Worm (Caenorhabditis elegans) whole organism, L3 larva: Measurements from ENCODE around the gene R166.2.
"Not testable (repeated sequence)": the region's sequence is repeated elsewhere in the genome, so short reads cannot be mapped to it uniquely, and the experiment has no call there.

Source experiments
- R02D3.7 ChIP-seq: fragments of 150-350 bp; optimal IDR thresholded peaks from 2 replicates; lab custom pipeline; 2014; ENCODE audit warnings: missing biosample characterization, missing genetic modification characterization
- ZK546.5 ChIP-seq: sonication (generic microtip); optimal IDR thresholded peaks from 2 replicates; lab custom pipeline; 2017; ENCODE audit warnings: missing biosample characterization, missing genetic modification characterization
- aly-2 ChIP-seq: fragments of 150-350 bp; optimal IDR thresholded peaks from 2 replicates; lab custom pipeline; 2014; ENCODE audit warnings: missing biosample characterization, missing genetic modification characterization
- ama-1 ChIP-seq: fragments of 150-350 bp; optimal IDR thresholded peaks from 2 replicates; lab custom pipeline; 2018
- ceh-16 ChIP-seq: sonication (generic microtip); optimal IDR thresholded peaks from 2 replicates; lab custom pipeline; 2017; ENCODE audit warnings: missing biosample characterization, missing genetic modification characterization
- ceh-28 ChIP-seq: fragments of 150-350 bp; optimal IDR thresholded peaks from 2 replicates; lab custom pipeline; 2014; ENCODE audit warnings: missing biosample characterization, missing genetic modification reagents, missing genetic modification characterization
- ceh-82 ChIP-seq: fragments of 150-350 bp; optimal IDR thresholded peaks from 2 replicates; lab custom pipeline; 2014; ENCODE audit warnings: missing biosample characterization, missing genetic modification characterization
- ceh-9 ChIP-seq: sonication (generic microtip); optimal IDR thresholded peaks from 2 replicates; lab custom pipeline; 2018; ENCODE audit warnings: missing biosample characterization, missing genetic modification characterization
- daf-12 ChIP-seq: fragments of 150-350 bp; optimal IDR thresholded peaks from 2 replicates; lab custom pipeline; 2014; ENCODE audit warnings: missing biosample characterization, missing genetic modification reagents, missing genetic modification characterization
- egl-27 ChIP-seq: sonication (generic microtip); optimal IDR thresholded peaks from 4 replicates; lab custom pipeline; 2017; ENCODE audit warnings: missing biosample characterization, missing genetic modification reagents, missing genetic modification characterization
- egl-5 ChIP-seq: fragments of 150-350 bp; optimal IDR thresholded peaks from 2 replicates; lab custom pipeline; 2017; ENCODE audit warnings: missing biosample characterization, missing genetic modification reagents, missing genetic modification characterization, inconsistent platforms
- elt-1 ChIP-seq: fragments of 150-350 bp; optimal IDR thresholded peaks from 2 replicates; lab custom pipeline; 2014; ENCODE audit warnings: missing biosample characterization, missing genetic modification characterization
- elt-2 ChIP-seq: sonication (generic microtip); optimal IDR thresholded peaks from 2 replicates; lab custom pipeline; 2016; ENCODE audit warnings: missing genetic modification reagents, mild to moderate bottlenecking, missing genetic modification characterization, missing compliant biosample characterization
- eor-1 ChIP-seq, 2 experiments: fragments of 150-350 bp; optimal IDR thresholded peaks; 2 replicates each; lab custom pipeline; 2014 to 2018; ENCODE audit warnings: missing biosample characterization in 2 of 2, missing genetic modification characterization in 2 of 2
- fkh-10 ChIP-seq: sonication (generic microtip); optimal IDR thresholded peaks from 2 replicates; lab custom pipeline; 2017; ENCODE audit warnings: missing biosample characterization, missing genetic modification reagents, missing genetic modification characterization
- fkh-2 ChIP-seq: fragments of 150-350 bp; optimal IDR thresholded peaks from 2 replicates; lab custom pipeline; 2014; ENCODE audit warnings: missing biosample characterization, missing genetic modification reagents, missing genetic modification characterization
- hmg-11 ChIP-seq: sonication (generic microtip); optimal IDR thresholded peaks from 2 replicates; lab custom pipeline; 2016; ENCODE audit warnings: missing genetic modification characterization, missing compliant biosample characterization
- jun-1 ChIP-seq: fragments of 150-350 bp; optimal IDR thresholded peaks from 2 replicates; lab custom pipeline; 2014; ENCODE audit warnings: missing biosample characterization, missing genetic modification reagents, missing genetic modification characterization
- lin-15B ChIP-seq: fragments of 150-350 bp; optimal IDR thresholded peaks from 2 replicates; lab custom pipeline; 2014; ENCODE audit warnings: missing biosample characterization, missing genetic modification characterization
- lin-39 ChIP-seq: fragments of 150-350 bp; optimal IDR thresholded peaks from 2 replicates; lab custom pipeline; 2018; ENCODE audit warnings: missing biosample characterization, missing genetic modification reagents, missing genetic modification characterization
- mml-1 ChIP-seq: fragments of 150-350 bp; sonication (generic microtip); optimal IDR thresholded peaks from 3 replicates; lab custom pipeline; 2014; ENCODE audit warnings: missing biosample characterization, missing genetic modification characterization
- nfya-1 ChIP-seq: sonication (generic microtip); optimal IDR thresholded peaks from 2 replicates; lab custom pipeline; 2017; ENCODE audit warnings: missing genetic modification characterization, mild to moderate bottlenecking, missing compliant biosample characterization, antibody characterized with exemption, moderate library complexity; ENCODE audit not compliant: insufficient read depth
- nhr-11 ChIP-seq: fragments of 150-350 bp; optimal IDR thresholded peaks from 2 replicates; lab custom pipeline; 2014; ENCODE audit warnings: missing biosample characterization, missing genetic modification characterization
- nhr-23 ChIP-seq: fragments of 150-350 bp; optimal IDR thresholded peaks from 2 replicates; lab custom pipeline; 2014; ENCODE audit warnings: missing biosample characterization, missing genetic modification reagents, missing genetic modification characterization
- nhr-25 ChIP-seq: sonication (generic microtip); optimal IDR thresholded peaks from 2 replicates; lab custom pipeline; 2017; ENCODE audit warnings: missing biosample characterization, missing genetic modification characterization
- nhr-43 ChIP-seq: sonication (generic microtip); optimal IDR thresholded peaks from 2 replicates; lab custom pipeline; 2016; ENCODE audit warnings: mild to moderate bottlenecking, missing genetic modification characterization, missing compliant biosample characterization; ENCODE audit not compliant: poor library complexity, severe bottlenecking
- nhr-67 ChIP-seq: fragments of 150-350 bp; optimal IDR thresholded peaks from 2 replicates; lab custom pipeline; 2014; ENCODE audit warnings: missing biosample characterization, missing genetic modification characterization
- nhr-76 ChIP-seq: fragments of 150-350 bp; sonication (generic microtip); optimal IDR thresholded peaks from 5 replicates; lab custom pipeline; 2014; ENCODE audit warnings: missing biosample characterization, missing genetic modification characterization
- pha-4 ChIP-seq: fragments of 150-350 bp; optimal IDR thresholded peaks from 2 replicates; lab custom pipeline; 2014; ENCODE audit warnings: missing biosample characterization, missing genetic modification reagents, missing genetic modification characterization
- pqm-1 ChIP-seq: fragments of 150-350 bp; optimal IDR thresholded peaks from 2 replicates; lab custom pipeline; 2017; ENCODE audit warnings: missing biosample characterization, missing genetic modification characterization, inconsistent platforms
- skn-1 ChIP-seq: fragments of 150-350 bp; optimal IDR thresholded peaks from 2 replicates; lab custom pipeline; 2014; ENCODE audit warnings: missing biosample characterization, missing genetic modification characterization
- snpc-4 ChIP-seq: fragments of 150-350 bp; optimal IDR thresholded peaks from 2 replicates; lab custom pipeline; 2014; ENCODE audit warnings: missing biosample characterization, missing genetic modification characterization
- unc-39 ChIP-seq: sonication (generic microtip); optimal IDR thresholded peaks from 4 replicates; lab custom pipeline; 2017; ENCODE audit warnings: missing biosample characterization, missing genetic modification characterization
- unc-62 ChIP-seq: fragments of 150-350 bp; sonication (generic microtip); optimal IDR thresholded peaks from 4 replicates; lab custom pipeline; 2014; ENCODE audit warnings: missing biosample characterization, missing genetic modification reagents, missing genetic modification characterization
- zag-1 ChIP-seq: fragments of 150-350 bp; optimal IDR thresholded peaks from 2 replicates; lab custom pipeline; 2014; ENCODE audit warnings: missing biosample characterization, missing genetic modification characterization

R166.2 gene

DNA sequence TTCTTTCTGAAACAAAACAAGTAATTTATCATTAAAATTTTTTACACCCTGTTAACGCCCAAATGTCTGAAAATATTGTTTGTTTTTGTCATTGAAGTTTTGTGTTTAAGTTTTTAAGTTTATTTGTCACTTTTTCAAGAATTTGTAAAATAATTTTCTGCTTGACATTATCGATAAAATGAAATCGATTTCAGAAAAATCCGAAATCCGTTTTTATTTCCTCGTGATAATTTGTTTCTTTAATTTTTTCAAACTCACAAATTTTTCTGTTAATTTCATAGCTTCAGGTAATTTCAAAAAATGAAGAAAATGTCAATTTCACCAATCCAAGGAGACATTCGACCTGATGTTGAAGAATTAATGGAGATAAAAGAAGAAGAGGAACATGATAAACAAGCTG lies 41.6 kb downstream of the R166.2 start, which contains the start of gene ZK666.12:
ZK666.12 (plus strand) TSS at position 301 of the 400 bp plus-strand sequence.
- no peak for TF ChIP-seq elt-2 (tag; lab: Kevin White, UChicago)
- no peak for TF ChIP-seq nhr-11
- no peak for TF ChIP-seq nhr-67
- no peak for TF ChIP-seq ZK546.5
- TF ChIP-seq fkh-2, result no peak
- no peak for TF ChIP-seq ceh-82 (tag; lab: Kevin White, UChicago)
- TF ChIP-seq nhr-76, result no peak
- no peak for TF ChIP-seq nhr-25 (tag; lab: Kevin White, UChicago)

DNA sequence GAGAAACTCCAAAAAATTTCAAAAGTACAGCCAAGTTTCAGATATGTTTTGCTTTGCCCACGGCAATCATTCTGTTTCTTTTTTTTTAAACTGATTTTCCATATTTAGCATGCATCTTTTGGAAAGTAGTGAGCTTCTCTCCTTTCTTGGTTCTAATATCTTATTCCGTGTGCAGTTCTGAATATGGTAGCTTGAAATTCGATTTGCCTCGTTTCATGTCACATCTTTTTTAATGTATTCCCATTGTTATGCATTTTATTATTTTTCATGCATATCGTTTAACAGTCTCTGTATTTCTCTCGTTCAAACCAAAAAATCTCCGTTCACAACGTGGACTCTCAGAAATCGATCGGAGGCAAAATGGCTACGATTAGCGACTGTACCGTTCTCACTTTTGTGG lies 43.0 kb downstream of the R166.2 start, which contains the start of gene ZK666.14:
ZK666.14 (plus strand) TSS at position 301 of the 400 bp plus-strand sequence.
- no peak for TF ChIP-seq skn-1 (tag; lab: Kevin White, UChicago)
- no peak for TF ChIP-seq lin-39
- no peak for TF ChIP-seq nfya-1
- TF ChIP-seq pha-4 (tag; lab: Kevin White, UChicago), result no peak
- no peak for TF ChIP-seq nhr-25 (tag; lab: Kevin White, UChicago)
- no peak for TF ChIP-seq ceh-16 (tag; lab: Kevin White, UChicago)
- TF ChIP-seq ceh-9 (tag; lab: Kevin White, UChicago), result no peak
- TF ChIP-seq mml-1 (tag; lab: Kevin White, UChicago), result no peak

DNA sequence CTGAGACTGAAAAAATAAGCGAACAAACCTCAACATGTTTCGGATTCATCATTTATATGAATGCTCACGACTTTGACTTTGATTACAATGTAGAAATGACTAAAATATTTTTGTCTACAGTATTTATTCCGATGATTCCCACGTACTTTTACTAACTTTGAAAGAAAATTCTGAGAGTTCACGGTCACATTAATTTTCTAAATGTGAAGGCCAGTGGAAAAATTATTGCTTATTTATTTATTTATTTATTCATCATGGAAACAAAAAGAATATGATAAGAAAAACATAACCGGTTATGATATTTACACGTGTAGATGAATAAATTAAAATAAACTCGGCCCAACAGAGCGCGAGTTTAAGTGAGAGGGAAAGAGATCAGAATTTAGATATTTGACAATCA lies 44.4 kb downstream of the R166.2 start, which contains the start of gene ZK666.8:
ZK666.8 (minus strand) TSS at position 101 of the 400 bp plus-strand sequence.
- TF ChIP-seq daf-12 (tag; lab: Kevin White, UChicago); nfya-1; ceh-16 (tag; lab: Kevin White, UChicago): not testable (repeated sequence)
- TF ChIP-seq, all 47 proteins: peak for 0; not testable (repeated sequence) for 47

DNA sequence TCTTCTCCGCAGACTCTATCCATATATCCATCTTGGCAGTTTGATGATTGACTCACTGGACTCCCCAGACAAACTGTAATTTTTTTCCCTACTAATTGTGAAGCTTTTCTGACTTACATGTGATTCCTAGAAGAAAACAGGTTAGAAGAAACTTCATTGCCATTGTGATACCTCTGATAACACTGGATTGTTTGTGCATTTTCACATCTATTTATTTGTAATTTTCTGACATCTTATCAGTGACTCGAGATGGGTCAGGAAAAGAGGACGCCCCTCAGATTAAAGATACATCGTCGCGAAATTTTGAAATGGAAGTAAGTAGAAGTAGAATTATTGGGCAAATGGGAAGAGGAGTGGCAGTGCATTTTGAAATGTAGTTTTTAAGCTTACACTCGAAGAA lies 47.1 kb downstream of the R166.2 start, which contains the start of gene clec-61:
clec-61 (minus strand) TSS at position 209 of the 400 bp plus-strand sequence.
- no peak for TF ChIP-seq zag-1 (tag; lab: Kevin White, UChicago)
- TF ChIP-seq lin-15B (tag; lab: Kevin White, UChicago), result no peak
- TF ChIP-seq R02D3.7, result no peak
- TF ChIP-seq ceh-9 (tag; lab: Kevin White, UChicago), result no peak
- TF ChIP-seq aly-2 (tag; lab: Kevin White, UChicago), result no peak
- TF ChIP-seq unc-39 (tag; lab: Kevin White, UChicago), result no peak
- TF ChIP-seq nhr-11, result no peak
- no peak for TF ChIP-seq elt-2 (tag; lab: Kevin White, UChicago)
- no peak for TF ChIP-seq nhr-23 (tag; lab: Kevin White, UChicago)
- no peak for TF ChIP-seq daf-12 (tag; lab: Kevin White, UChicago)
- TF ChIP-seq ama-1, result no peak

- TF ChIP-seq nhr-76 (no peak), ceh-28 (no peak), hmg-11 (tag; lab: Kevin White, UChicago) (no peak), eor-1 (tag; optimal IDR thresholded peaks at IDR 0.05; lab: Kevin White, UChicago) (no peak), snpc-4 (no peak), egl-27 (no peak), elt-1 (no peak), unc-62 (GFP tag; lab: Kevin White, UChicago) (no peak), nhr-11 (no peak), ceh-82 (tag; lab: Kevin White, UChicago) (no peak), fkh-2 (no peak), nhr-43 (tag; lab: Kevin White, UChicago) (no peak), fkh-10 (no peak)
These were observed 50.7 kb downstream of the R166.2 start, which contains the start of gene ZK666.15 for ce11 chrII:10486738-10487137. Gene ZK666.15 (plus strand): TSS chrII:10487038.

ce11 chrII:10485640-10486039 lies 51.8 kb downstream of the R166.2 start:
- TF ChIP-seq jun-1 (tag; lab: Kevin White, UChicago) (peak; percentile 70), elt-2 (tag; lab: Kevin White, UChicago) (peak; percentile 84), egl-5 (tag; lab: Kevin White, UChicago) (no peak), pqm-1 (tag; lab: Kevin White, UChicago) (peak; percentile 87), ceh-9 (tag; lab: Kevin White, UChicago) (no peak)
